Fruit fly (Drosophila melanogaster): ENCODE data around the gene CG11986.

Gene CG11986

DNA sequence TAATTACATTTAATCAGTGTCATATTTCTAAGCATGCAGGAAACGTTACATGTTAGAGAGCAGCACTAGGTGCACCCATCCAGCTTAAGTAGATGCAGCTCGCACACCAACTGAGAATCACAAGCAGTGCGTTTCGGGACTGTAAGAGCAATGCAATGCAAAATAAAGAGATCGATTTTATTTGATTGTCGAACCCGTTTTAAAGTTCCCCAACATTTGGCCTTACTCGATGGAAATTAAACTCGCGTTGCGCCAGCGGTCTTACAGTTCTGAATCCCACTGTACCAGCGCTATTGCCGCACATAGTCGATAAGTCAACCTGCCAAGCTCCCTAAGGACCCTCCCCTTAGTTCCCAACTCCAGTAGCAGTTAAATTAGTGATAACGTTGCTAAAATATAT lies 47.5 kb downstream of the CG11986 start (continued):
- TF ChIP-seq Sox102F (GFP tag; optimal IDR thresholded peaks at IDR 0.05), result no peak

dm6 chr3R:9064874-9065273 lies 49.6 kb downstream of the CG11986 start, which contains the start of the genes beag and Ada:
Gene beag (minus strand): TSS chr3R:9065078.
Gene Ada (plus strand): TSS chr3R:9065183.
- TF ChIP-seq CG31627 (GFP tag; optimal IDR thresholded peaks at IDR 0.05) (peak; percentile 34), eg (GFP tag; IDR thresholded peaks at IDR 0.05) (no peak), pdm3 (GFP tag; optimal IDR thresholded peaks at IDR 0.05) (peak; percentile 14), CG3032 (tag; optimal IDR thresholded peaks at IDR 0.05) (peak; percentile 5), Smox (GFP tag; optimal IDR thresholded peaks at IDR 0.05) (no peak), CG15336 (GFP tag; IDR thresholded peaks at IDR 0.05) (no peak), esn (GFP tag; optimal IDR thresholded peaks at IDR 0.05) (peak; percentile 35), fkh (GFP tag; optimal IDR thresholded peaks at IDR 0.05) (peak; percentile 74), CG1621 (tag; optimal IDR thresholded peaks at IDR 0.05) (no peak)

Measured in whole organism, prepupa.